Fruit fly (Drosophila melanogaster) Kc167 (cell line): Measurements from ENCODE around the gene CG12506.

Experiments used
- Myc ChIP-seq: fragments of >200 bp; optimal IDR thresholded peaks from 2 replicates; lab custom pipeline; 2017; ENCODE audit warnings: missing external identifiers
- insv ChIP-seq: fragments of >200 bp; optimal IDR thresholded peaks from 3 replicates; lab custom pipeline; 2018; ENCODE audit warnings: missing external identifiers
- psq ChIP-seq: fragments of >200 bp; optimal IDR thresholded peaks from 2 replicates; lab custom pipeline; 2017; ENCODE audit warnings: missing external identifiers

- TF ChIP-seq Myc (lab: Kevin White, UChicago): no peak
- TF ChIP-seq insv (lab: Kevin White, UChicago): no peak
- no peak for TF ChIP-seq psq (lab: Kevin White, UChicago)
Observed at dm6 chr2L:745785-746184, 27.6 kb upstream of the CG12506 start.
